Worm (Caenorhabditis elegans): ENCODE results near the gene fbxb-72.

- TF ChIP-seq ceh-82 (tag; optimal IDR thresholded peaks at IDR 0.05) = no peak
- TF ChIP-seq tbx-2 (tag; optimal IDR thresholded peaks at IDR 0.05) = no peak
- TF ChIP-seq fos-1 (tag; optimal IDR thresholded peaks at IDR 0.05) = no peak
- no peak for TF ChIP-seq unc-62 (GFP tag; optimal IDR thresholded peaks at IDR 0.05)
- no peak for TF ChIP-seq nhr-237 (tag; optimal IDR thresholded peaks at IDR 0.05)
- no peak for TF ChIP-seq ztf-11 (tag; optimal IDR thresholded peaks at IDR 0.05)
These were observed 29.1 kb downstream of the fbxb-72 start, which contains the start of gene srj-53 for ce11 chrV:694625-695024.

Data from whole organism, L3 larva.